Worm (Caenorhabditis elegans) whole organism, midembryonic: ENCODE measurements around the gene F46H5.7.

ENCODE experiments used
- T22C8.4 ChIP-seq: fragments of 200-800 bp; sonication (Bioruptor generic); IDR thresholded peaks from 2 replicates; pipeline ENCODE4 v1.3.6; 2022; ENCODE audit warnings: missing genetic modification characterization, missing compliant biosample characterization
- klf-2 ChIP-seq: fragments of 200-800 bp; sonication (Bioruptor generic); conservative IDR thresholded peaks from 2 replicates; pipeline ENCODE4 v1.3.6; 2022; ENCODE audit warnings: missing genetic modification reagents, missing genetic modification characterization, missing compliant biosample characterization
- ztf-23 ChIP-seq: fragments of 200-800 bp; sonication (Bioruptor generic); IDR thresholded peaks from 2 replicates; pipeline ENCODE4 v1.3.6; 2022; ENCODE audit warnings: missing genetic modification reagents, missing genetic modification characterization, missing compliant biosample characterization

- TF ChIP-seq klf-2 (GFP tag; lab: Robert Waterston, UW), result no peak
- TF ChIP-seq T22C8.4, result no peak
- TF ChIP-seq ztf-23 (GFP tag; lab: Robert Waterston, UW), result no peak
Observed at ce11 chrX:7242878-7243277, at the start of gene F46H5.7.
